Worm (Caenorhabditis elegans) whole organism, L2 larva: ENCODE measurements around the gene C05D10.4.

Experiments used
- R02D3.7 ChIP-seq: fragments of 150-350 bp; optimal IDR thresholded peaks from 2 replicates; lab custom pipeline; 2014; ENCODE audit warnings: missing biosample characterization, missing genetic modification characterization
- Y55F3AM.14 ChIP-seq: fragments of 200-800 bp; sonication (Bioruptor generic); optimal IDR thresholded peaks from 2 replicates; lab custom pipeline; 2018; ENCODE audit warnings: mild to moderate bottlenecking, missing genetic modification characterization, missing compliant biosample characterization
- alr-1 ChIP-seq: fragments of 150-350 bp; optimal IDR thresholded peaks from 2 replicates; lab custom pipeline; 2014; ENCODE audit warnings: missing biosample characterization, missing genetic modification characterization
- ama-1 ChIP-seq: fragments of 150-350 bp; optimal IDR thresholded peaks from 2 replicates; lab custom pipeline; 2018; ENCODE audit warnings: inconsistent platforms
- blmp-1 ChIP-seq: sonication (generic microtip); optimal IDR thresholded peaks from 2 replicates; lab custom pipeline; 2017; ENCODE audit warnings: missing genetic modification characterization, mild to moderate bottlenecking, missing compliant biosample characterization, antibody characterized with exemption, moderate library complexity; ENCODE audit not compliant: insufficient read depth
- ceh-16 ChIP-seq: fragments of 150-350 bp; optimal IDR thresholded peaks from 2 replicates; lab custom pipeline; 2014; ENCODE audit warnings: missing biosample characterization, missing genetic modification characterization
- crh-2 ChIP-seq: sonication (generic microtip); optimal IDR thresholded peaks from 2 replicates; lab custom pipeline; 2017; ENCODE audit warnings: missing biosample characterization, missing genetic modification characterization
- dmd-4 ChIP-seq: sonication (generic microtip); optimal IDR thresholded peaks from 2 replicates; lab custom pipeline; 2017; ENCODE audit warnings: missing biosample characterization, missing genetic modification characterization
- egl-27 ChIP-seq: sonication (generic microtip); optimal IDR thresholded peaks from 3 replicates; lab custom pipeline; 2017; ENCODE audit warnings: missing biosample characterization, missing genetic modification reagents, missing genetic modification characterization
- elt-3 ChIP-seq: sonication (generic microtip); optimal IDR thresholded peaks from 2 replicates; lab custom pipeline; 2017; ENCODE audit warnings: missing biosample characterization, missing genetic modification characterization
- fos-1 ChIP-seq: fragments of 150-350 bp; optimal IDR thresholded peaks from 2 replicates; lab custom pipeline; 2014; ENCODE audit warnings: missing biosample characterization, missing genetic modification characterization
- gmeb-1 ChIP-seq: fragments of 150-350 bp; optimal IDR thresholded peaks from 2 replicates; lab custom pipeline; 2014; ENCODE audit warnings: missing biosample characterization, missing genetic modification characterization
- lin-13 ChIP-seq: fragments of 150-350 bp; optimal IDR thresholded peaks from 2 replicates; lab custom pipeline; 2014; ENCODE audit warnings: missing biosample characterization, missing genetic modification reagents, missing genetic modification characterization
- lin-39 ChIP-seq: fragments of 150-350 bp; optimal IDR thresholded peaks from 2 replicates; lab custom pipeline; 2014; ENCODE audit warnings: missing biosample characterization, missing genetic modification reagents, missing genetic modification characterization
- mab-5 ChIP-seq: fragments of 150-350 bp; optimal IDR thresholded peaks from 2 replicates; lab custom pipeline; 2014; ENCODE audit warnings: missing biosample characterization, missing genetic modification characterization
- mbf-1 ChIP-seq: sonication (generic microtip); optimal IDR thresholded peaks from 2 replicates; lab custom pipeline; 2017; ENCODE audit warnings: missing biosample characterization, missing genetic modification characterization
- mdl-1 ChIP-seq, 2 experiments: fragments of 150-350 bp in 1 of 2; sonication (generic microtip) in 1 of 2; optimal IDR thresholded peaks; 2 replicates each; lab custom pipeline; 2017; ENCODE audit warnings: missing biosample characterization in 2 of 2, missing genetic modification characterization in 2 of 2
- nhr-10 ChIP-seq: sonication (generic microtip); optimal IDR thresholded peaks from 2 replicates; lab custom pipeline; 2017; ENCODE audit warnings: missing biosample characterization, missing genetic modification characterization
- nhr-11 ChIP-seq: fragments of 150-350 bp; optimal IDR thresholded peaks from 2 replicates; lab custom pipeline; 2014; ENCODE audit warnings: missing biosample characterization, missing genetic modification characterization
- nhr-12 ChIP-seq: fragments of 150-350 bp; optimal IDR thresholded peaks from 2 replicates; lab custom pipeline; 2014; ENCODE audit warnings: missing biosample characterization, missing genetic modification characterization
- nhr-129 ChIP-seq: fragments of 150-350 bp; optimal IDR thresholded peaks from 2 replicates; lab custom pipeline; 2014; ENCODE audit warnings: missing biosample characterization, missing genetic modification characterization
- nhr-6 ChIP-seq: fragments of 150-350 bp; optimal IDR thresholded peaks from 2 replicates; lab custom pipeline; 2014; ENCODE audit warnings: missing biosample characterization, missing genetic modification characterization
- sem-4 ChIP-seq: fragments of 150-350 bp; optimal IDR thresholded peaks from 2 replicates; lab custom pipeline; 2014; ENCODE audit warnings: missing biosample characterization, missing genetic modification reagents, missing genetic modification characterization
- skn-1 ChIP-seq: sonication (generic microtip); optimal IDR thresholded peaks from 2 replicates; lab custom pipeline; 2017; ENCODE audit warnings: missing biosample characterization, missing genetic modification characterization
- sma-3 ChIP-seq: sonication (generic microtip); optimal IDR thresholded peaks from 2 replicates; lab custom pipeline; 2016; ENCODE audit warnings: missing genetic modification reagents, missing genetic modification characterization, missing compliant biosample characterization
- sma-9 ChIP-seq, 2 experiments: fragments of 150-350 bp in 1 of 2; sonication (generic microtip) in 1 of 2; optimal IDR thresholded peaks; 2 replicates each; lab custom pipeline; 2014 to 2016; ENCODE audit warnings: missing genetic modification characterization in 2 of 2, mild to moderate bottlenecking in 1 of 2, missing biosample characterization in 1 of 2, missing compliant biosample characterization in 1 of 2, missing genetic modification reagents in 1 of 2, moderate library complexity in 1 of 2
- unc-39 ChIP-seq: fragments of 150-350 bp; optimal IDR thresholded peaks from 2 replicates; lab custom pipeline; 2014; ENCODE audit warnings: missing biosample characterization, missing genetic modification characterization
- unc-55 ChIP-seq: fragments of 150-350 bp; sonication (generic microtip); optimal IDR thresholded peaks from 3 replicates; lab custom pipeline; 2014; ENCODE audit warnings: missing biosample characterization, missing genetic modification reagents, missing genetic modification characterization
- unc-62 ChIP-seq: fragments of 150-350 bp; optimal IDR thresholded peaks from 2 replicates; lab custom pipeline; 2014; ENCODE audit warnings: missing biosample characterization, missing genetic modification reagents, missing genetic modification characterization
- ztf-11 ChIP-seq: sonication (generic microtip); optimal IDR thresholded peaks from 2 replicates; lab custom pipeline; 2017; ENCODE audit warnings: missing biosample characterization, missing genetic modification characterization
- ztf-4 ChIP-seq: fragments of 150-350 bp; optimal IDR thresholded peaks from 2 replicates; lab custom pipeline; 2014; ENCODE audit warnings: missing biosample characterization, missing genetic modification characterization

Gene C05D10.4

ce11 chrIII:6102762-6103161, at the start of gene C05D10.4:
Gene C05D10.4, minus strand, starts transcription at chrIII:6102862.
- TF ChIP-seq sma-9 (GFP tag; optimal IDR thresholded peaks at IDR 0.05; lab: Kevin White, UChicago) (no peak), sma-9 (tag; optimal IDR thresholded peaks at IDR 0.05; lab: Kevin White, UChicago) (no peak)

DNA sequence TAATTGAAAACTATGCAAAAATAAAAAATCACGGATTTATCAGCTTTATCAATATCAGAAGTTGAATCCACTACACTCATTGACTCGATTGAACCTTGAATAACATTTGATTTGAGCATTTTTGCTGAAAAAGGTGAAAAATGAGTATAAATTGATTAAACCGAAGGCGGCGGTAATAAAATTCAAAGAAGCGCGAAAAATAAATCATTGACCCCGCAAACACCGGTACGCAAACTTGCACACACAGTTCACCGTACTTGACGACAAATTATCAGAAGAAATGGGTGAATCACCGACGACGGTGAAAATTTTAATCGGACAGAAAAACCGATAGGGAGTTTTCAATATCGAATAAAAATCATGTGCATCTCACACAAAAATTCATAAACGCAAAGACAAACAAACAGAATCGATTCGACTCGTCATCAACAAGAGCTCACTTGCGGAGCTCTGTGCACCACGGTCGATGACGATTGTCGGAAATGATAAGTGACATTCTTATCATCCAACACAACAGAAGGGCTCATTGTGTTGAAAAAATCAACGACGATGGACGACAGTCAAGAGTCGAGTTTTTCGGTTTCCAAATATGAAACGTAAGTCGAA, 46.9 kb upstream of the C05D10.4 start, which contains the start of the genes wht-7 and Y42G9A.1:
TSS of gene wht-7 (minus strand) at position 131 of the 606 bp plus-strand sequence.
TSS of gene Y42G9A.1 (plus strand) at position 495 of the 606 bp plus-strand sequence.
- peak; percentile 10 for TF ChIP-seq gmeb-1 (tag; lab: Kevin White, UChicago)
- TF ChIP-seq ztf-4: no peak
- TF ChIP-seq fos-1 (tag; lab: Kevin White, UChicago): peak; percentile 67

- TF ChIP-seq R02D3.7 (no peak), ceh-16 (no peak), crh-2 (tag; lab: Kevin White, UChicago) (no peak), Y55F3AM.14 (GFP tag; lab: Kevin White, UChicago) (no peak), ama-1 (lab: Kevin White, UChicago) (no peak), mdl-1 (tag; optimal IDR thresholded peaks at IDR 0.05; lab: Kevin White, UChicago) (no peak), alr-1 (tag; lab: Kevin White, UChicago) (no peak), sma-3 (no peak), nhr-10 (tag; lab: Kevin White, UChicago) (no peak), mbf-1 (tag; lab: Kevin White, UChicago) (no peak), sma-9 (GFP tag; optimal IDR thresholded peaks at IDR 0.05; lab: Kevin White, UChicago) (no peak), sma-9 (tag; optimal IDR thresholded peaks at IDR 0.05; lab: Kevin White, UChicago) (no peak), unc-62 (no peak), nhr-11 (tag; lab: Kevin White, UChicago) (no peak), elt-3 (no peak), fos-1 (tag; lab: Kevin White, UChicago) (no peak), mab-5 (tag; lab: Kevin White, UChicago) (no peak), nhr-129 (tag; lab: Kevin White, UChicago) (no peak), blmp-1 (tag; lab: Kevin White, UChicago) (no peak), ztf-11 (tag; lab: Kevin White, UChicago) (no peak)
Measured at ce11 chrIII:6148684-6149083, 46.0 kb upstream of the C05D10.4 start.

DNA sequence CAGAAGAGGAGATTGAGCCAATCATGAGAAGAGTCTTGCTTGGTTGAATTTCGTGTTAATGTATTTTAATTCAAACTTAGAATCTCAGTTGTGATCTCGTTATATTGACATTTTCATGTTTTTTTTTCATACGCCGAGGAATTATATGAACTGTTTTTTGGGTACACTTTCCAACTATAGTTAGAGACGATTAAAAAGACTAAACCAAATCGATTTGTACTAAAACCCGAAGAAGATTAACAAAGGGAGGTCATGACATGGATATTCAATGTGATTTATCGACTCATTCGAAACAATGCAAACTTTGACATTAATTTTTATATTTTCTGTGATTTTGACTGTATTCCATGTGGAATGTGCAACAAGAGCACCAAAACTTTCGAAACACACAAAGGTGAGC, 45.2 kb upstream of the C05D10.4 start, which contains the start of gene Y42G9A.2:
TSS of gene Y42G9A.2 (plus strand) at position 284 of the 400 bp plus-strand sequence.
- TF ChIP-seq sma-9 (GFP tag; optimal IDR thresholded peaks at IDR 0.05; lab: Kevin White, UChicago) (peak; percentile 30), sma-9 (tag; optimal IDR thresholded peaks at IDR 0.05; lab: Kevin White, UChicago) (no peak), nhr-6 (tag; lab: Kevin White, UChicago) (no peak)
- TF ChIP-seq, all 48 proteins: peak for 1

- TF ChIP-seq fos-1 (tag; lab: Kevin White, UChicago) (no peak), sem-4 (tag; lab: Kevin White, UChicago) (no peak), unc-55 (GFP tag; lab: Kevin White, UChicago) (no peak), egl-27 (tag; lab: Kevin White, UChicago) (no peak), dmd-4 (tag; lab: Kevin White, UChicago) (no peak), lin-39 (tag; lab: Kevin White, UChicago) (no peak)
Measured at ce11 chrIII:6146797-6147196, 44.1 kb upstream of the C05D10.4 start.

DNA sequence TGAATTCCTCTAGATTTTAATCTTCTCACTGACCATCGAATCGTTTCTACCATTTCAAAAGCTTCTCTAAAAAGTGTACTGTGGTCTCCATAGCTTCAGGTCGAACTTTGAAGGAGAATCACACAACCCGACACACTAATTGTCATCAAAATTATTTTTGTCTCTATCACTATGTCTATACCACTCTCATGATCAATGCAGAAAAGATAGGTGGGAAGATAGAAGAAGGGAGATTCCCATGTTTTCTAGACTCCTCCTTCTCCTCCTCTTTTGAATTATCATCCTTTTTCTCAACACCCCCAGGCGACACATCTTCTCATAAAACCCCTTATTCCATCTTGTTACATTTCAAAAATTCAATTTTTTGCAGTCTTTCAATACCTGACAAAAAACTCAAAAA, 43.2 kb upstream of the C05D10.4 start, which contains the start of gene Y42G9A.3:
TSS of gene Y42G9A.3 (plus strand) at position 363 of the 400 bp plus-strand sequence.
- TF ChIP-seq nhr-129 (tag; lab: Kevin White, UChicago) (no peak), skn-1 (tag; lab: Kevin White, UChicago) (peak; percentile 78), dmd-4 (tag; lab: Kevin White, UChicago) (no peak), nhr-12 (no peak), unc-39 (tag; lab: Kevin White, UChicago) (no peak), lin-13 (no peak), fos-1 (tag; lab: Kevin White, UChicago) (peak; percentile 35), sma-9 (GFP tag; optimal IDR thresholded peaks at IDR 0.05; lab: Kevin White, UChicago) (peak; percentile 5), sma-9 (tag; optimal IDR thresholded peaks at IDR 0.05; lab: Kevin White, UChicago) (no peak)
- TF ChIP-seq, all 48 proteins: peak for 3
